Fruit fly (Drosophila melanogaster) whole organism, wandering third instar larva: ENCODE data around the gene amos.
A peak's percentile ranks its signal among the peaks of the same experiment; 100 is the strongest.

ENCODE experiments used
- Myc ChIP-seq: fragments of >200 bp; optimal IDR thresholded peaks from 2 replicates; lab custom pipeline; 2017
- Vsx2 ChIP-seq: fragments of 200-300, 225-300 bp; sonication (Bioruptor generic); optimal IDR thresholded peaks from 2 replicates; lab custom pipeline; 2018; ENCODE audit warnings: missing biosample characterization, missing genetic modification characterization; ENCODE audit not compliant: partially characterized antibody
- h ChIP-seq: fragments of 200-800 bp; sonication (Bioruptor generic); optimal IDR thresholded peaks from 3 replicates; lab custom pipeline; 2016; ENCODE audit warnings: missing biosample characterization, mild to moderate bottlenecking, missing genetic modification characterization
- jim ChIP-seq: fragments of 175-275, 200-325 bp; sonication (Bioruptor generic); optimal IDR thresholded peaks from 2 replicates; lab custom pipeline; 2016; ENCODE audit warnings: missing biosample characterization, mild to moderate bottlenecking, missing genetic modification characterization
- psq ChIP-seq: fragments of 200-800 bp; sonication (Bioruptor generic); optimal IDR thresholded peaks from 3 replicates; lab custom pipeline; 2017; ENCODE audit warnings: missing biosample characterization, mild to moderate bottlenecking, missing genetic modification characterization, moderate library complexity

- TF ChIP-seq jim (GFP tag; lab: Kevin White, UChicago) (no peak), Vsx2 (no peak), h (GFP tag; lab: Kevin White, UChicago) (peak; percentile 55), psq (GFP tag; lab: Kevin White, UChicago) (no peak), Myc (lab: Kevin White, UChicago) (no peak)
Observed at dm6 chr2L:18568715-18569114, 28.0 kb downstream of the amos start.
